Worm (Caenorhabditis elegans) whole organism, L1 larva: Measurements from ENCODE around the gene col-99.

Experiments
- aha-1 ChIP-seq: fragments of 150-350 bp; optimal IDR thresholded peaks from 2 replicates; lab custom pipeline; 2014; ENCODE audit warnings: missing biosample characterization, missing genetic modification characterization
- alr-1 ChIP-seq: fragments of 200-800 bp; sonication (Bioruptor generic); optimal IDR thresholded peaks from 2 replicates; lab custom pipeline; 2018; ENCODE audit warnings: borderline replicate concordance, mild to moderate bottlenecking, missing genetic modification characterization, missing compliant biosample characterization
- aly-2 ChIP-seq: fragments of 150-350 bp; optimal IDR thresholded peaks from 2 replicates; lab custom pipeline; 2014; ENCODE audit warnings: missing biosample characterization, missing genetic modification characterization
- blmp-1 ChIP-seq: fragments of 150-350 bp; optimal IDR thresholded peaks from 2 replicates; lab custom pipeline; 2014; ENCODE audit warnings: missing biosample characterization, missing genetic modification characterization
- ceh-63 ChIP-seq: fragments of 200-800 bp; sonication (Bioruptor generic); optimal IDR thresholded peaks from 2 replicates; lab custom pipeline; 2018; ENCODE audit warnings: mild to moderate bottlenecking, missing genetic modification characterization, missing compliant biosample characterization
- ceh-82 ChIP-seq, 3 experiments: fragments of 150-350 bp in 1 of 3; sonication (generic microtip) in 2 of 3; optimal IDR thresholded peaks; 2 replicates each; lab custom pipeline; 2014 to 2017; ENCODE audit warnings: missing biosample characterization in 3 of 3, missing genetic modification characterization in 3 of 3
- ceh-88 ChIP-seq: fragments of 200-800 bp; sonication (Bioruptor generic); IDR thresholded peaks from 2 replicates; pipeline ENCODE4 v1.3.6; 2022; ENCODE audit warnings: missing genetic modification characterization, missing compliant biosample characterization
- ces-1 ChIP-seq: fragments of 150-350 bp; optimal IDR thresholded peaks from 2 replicates; lab custom pipeline; 2014; ENCODE audit warnings: missing biosample characterization, missing genetic modification reagents, missing genetic modification characterization
- dpl-1 ChIP-seq, 3 experiments: fragments of 150-350 bp in 2 of 3; sonication (generic microtip) in 1 of 3; optimal IDR thresholded peaks; 2 replicates each; lab custom pipeline; 2014 to 2017; ENCODE audit warnings: missing biosample characterization in 3 of 3, missing genetic modification characterization in 3 of 3, missing genetic modification reagents in 3 of 3
- efl-3 ChIP-seq: fragments of 200-800 bp; sonication (Bioruptor generic); optimal IDR thresholded peaks from 2 replicates; lab custom pipeline; 2018; ENCODE audit warnings: mild to moderate bottlenecking, missing genetic modification characterization, missing compliant biosample characterization
- egl-13 ChIP-seq: sonication (generic microtip); optimal IDR thresholded peaks from 2 replicates; lab custom pipeline; 2016; ENCODE audit warnings: missing genotype, missing genetic modification reagents, missing genetic modification characterization, missing compliant biosample characterization
- elt-2 ChIP-seq: sonication (generic microtip); optimal IDR thresholded peaks from 2 replicates; lab custom pipeline; 2016; ENCODE audit warnings: missing genetic modification characterization, mild to moderate bottlenecking, inconsistent platforms, missing compliant biosample characterization, missing genetic modification reagents
- fkh-4 ChIP-seq: sonication (generic microtip); optimal IDR thresholded peaks from 2 replicates; lab custom pipeline; 2016; ENCODE audit warnings: missing compliant biosample characterization, missing genetic modification characterization, borderline replicate concordance
- fos-1 ChIP-seq: fragments of 150-350 bp; optimal IDR thresholded peaks from 2 replicates; lab custom pipeline; 2014; ENCODE audit warnings: missing biosample characterization, missing genetic modification characterization
- lin-13 ChIP-seq: fragments of 150-350 bp; optimal IDR thresholded peaks from 2 replicates; lab custom pipeline; 2014; ENCODE audit warnings: missing biosample characterization, missing genetic modification reagents, missing genetic modification characterization
- lin-14 ChIP-seq: fragments of 200-800 bp; sonication (Bioruptor generic); optimal IDR thresholded peaks from 2 replicates; lab custom pipeline; 2018; ENCODE audit warnings: mild to moderate bottlenecking, missing genetic modification characterization, moderate library complexity, missing compliant biosample characterization
- lin-15B ChIP-seq: fragments of 150-350 bp; sonication (generic microtip); optimal IDR thresholded peaks from 3 replicates; lab custom pipeline; 2014; ENCODE audit warnings: missing biosample characterization, missing genetic modification characterization
- lin-35 ChIP-seq, 2 experiments: fragments of 150-350 bp; optimal IDR thresholded peaks; 2 replicates each; lab custom pipeline; 2014; ENCODE audit warnings: missing biosample characterization in 2 of 2, missing genetic modification characterization in 2 of 2, missing genetic modification reagents in 2 of 2
- mep-1 ChIP-seq: fragments of 150-350 bp; optimal IDR thresholded peaks from 2 replicates; lab custom pipeline; 2014; ENCODE audit warnings: missing biosample characterization, missing genetic modification characterization
- nhr-12 ChIP-seq: sonication (generic microtip); optimal IDR thresholded peaks from 2 replicates; lab custom pipeline; 2017; ENCODE audit warnings: missing biosample characterization, missing genetic modification characterization
- nhr-20 ChIP-seq: sonication (generic microtip); optimal IDR thresholded peaks from 2 replicates; lab custom pipeline; 2016; ENCODE audit warnings: mild to moderate bottlenecking, missing genetic modification characterization, missing compliant biosample characterization
- nhr-237 ChIP-seq: fragments of 150-350 bp; optimal IDR thresholded peaks from 2 replicates; lab custom pipeline; 2014; ENCODE audit warnings: missing biosample characterization, missing genetic modification characterization
- nhr-71 ChIP-seq: sonication (generic microtip); optimal IDR thresholded peaks from 2 replicates; lab custom pipeline; 2016; ENCODE audit warnings: mild to moderate bottlenecking, missing genetic modification characterization, moderate library complexity, missing compliant biosample characterization
- nhr-76 ChIP-seq: sonication (generic microtip); optimal IDR thresholded peaks from 2 replicates; lab custom pipeline; 2017; ENCODE audit warnings: missing biosample characterization, missing genetic modification characterization
- nhr-84 ChIP-seq: sonication (generic microtip); optimal IDR thresholded peaks from 2 replicates; lab custom pipeline; 2017; ENCODE audit warnings: missing biosample characterization, missing genetic modification characterization
- nhr-85 ChIP-seq: sonication (generic microtip); peaks from one replicate; lab custom pipeline; 2016; ENCODE audit warnings: missing genetic modification characterization, inconsistent platforms, missing compliant biosample characterization
- nhr-90 ChIP-seq: sonication (generic microtip); optimal IDR thresholded peaks from 2 replicates; lab custom pipeline; 2016; ENCODE audit warnings: mild to moderate bottlenecking, missing genetic modification characterization, missing compliant biosample characterization; ENCODE audit not compliant: poor library complexity
- snpc-4 ChIP-seq: fragments of 150-350 bp; optimal IDR thresholded peaks from 2 replicates; lab custom pipeline; 2014; ENCODE audit warnings: missing biosample characterization, missing genetic modification characterization
- snu-23 ChIP-seq: sonication (generic microtip); optimal IDR thresholded peaks from 2 replicates; lab custom pipeline; 2016; ENCODE audit warnings: missing genetic modification characterization, missing compliant biosample characterization
- tbx-2 ChIP-seq: sonication (generic microtip); optimal IDR thresholded peaks from 2 replicates; lab custom pipeline; 2016; ENCODE audit warnings: missing genetic modification characterization, missing compliant biosample characterization
- unc-30 ChIP-seq: sonication (generic microtip); optimal IDR thresholded peaks from 2 replicates; lab custom pipeline; 2017; ENCODE audit warnings: missing biosample characterization, missing genetic modification characterization
- unc-86 ChIP-seq: sonication (generic microtip); optimal IDR thresholded peaks from 2 replicates; lab custom pipeline; 2016; ENCODE audit warnings: missing genetic modification characterization, missing compliant biosample characterization
- zip-4 ChIP-seq: fragments of 200-800 bp; sonication (Bioruptor generic); optimal IDR thresholded peaks from 2 replicates; lab custom pipeline; 2018; ENCODE audit warnings: mild to moderate bottlenecking, missing genetic modification characterization, moderate library complexity, missing compliant biosample characterization
- ztf-11 ChIP-seq, 2 experiments: sonication (generic microtip); optimal IDR thresholded peaks; 2 replicates each; lab custom pipeline; 2016 to 2017; ENCODE audit warnings: missing genetic modification characterization in 2 of 2, missing biosample characterization in 1 of 2, missing compliant biosample characterization in 1 of 2
- ztf-4 ChIP-seq: fragments of 150-350 bp; optimal IDR thresholded peaks from 2 replicates; lab custom pipeline; 2014; ENCODE audit warnings: missing biosample characterization, missing genetic modification characterization

Gene col-99

ce11 chrIV:174115-174514, 26.4 kb upstream of the col-99 start:
- TF ChIP-seq aha-1 (tag; lab: Kevin White, UChicago) (no peak), ztf-11 (tag; optimal IDR thresholded peaks at IDR 0.05; lab: Kevin White, UChicago) (peak in 1 of 2 experiments; percentile 37), blmp-1 (tag; lab: Kevin White, UChicago) (peak; percentile 36), tbx-2 (tag; lab: Kevin White, UChicago) (peak; percentile 22), nhr-85 (tag; lab: Kevin White, UChicago) (peak; percentile 60)

ce11 chrIV:172990-173389, 25.3 kb upstream of the col-99 start:
- no peak for TF ChIP-seq fos-1 (tag; lab: Kevin White, UChicago)
- TF ChIP-seq snpc-4, result no peak
- no peak for TF ChIP-seq lin-13 (GFP tag; lab: Kevin White, UChicago)
- no peak for TF ChIP-seq nhr-237 (tag; lab: Kevin White, UChicago)
- TF ChIP-seq unc-86 (tag; lab: Kevin White, UChicago), result no peak
- no peak for TF ChIP-seq tbx-2 (tag; lab: Kevin White, UChicago)
- no peak for TF ChIP-seq ztf-4 (tag; lab: Kevin White, UChicago)
- no peak for TF ChIP-seq nhr-84
- TF ChIP-seq egl-13 (tag; lab: Kevin White, UChicago), result no peak
- no peak for TF ChIP-seq ztf-11 (tag; optimal IDR thresholded peaks at IDR 0.05; lab: Kevin White, UChicago)
- no peak for TF ChIP-seq ceh-63 (GFP tag; lab: Kevin White, UChicago)
- no peak for TF ChIP-seq nhr-90 (tag; lab: Kevin White, UChicago)
- no peak for TF ChIP-seq fkh-4 (tag; lab: Kevin White, UChicago)
- TF ChIP-seq ceh-88, result no peak

DNA sequence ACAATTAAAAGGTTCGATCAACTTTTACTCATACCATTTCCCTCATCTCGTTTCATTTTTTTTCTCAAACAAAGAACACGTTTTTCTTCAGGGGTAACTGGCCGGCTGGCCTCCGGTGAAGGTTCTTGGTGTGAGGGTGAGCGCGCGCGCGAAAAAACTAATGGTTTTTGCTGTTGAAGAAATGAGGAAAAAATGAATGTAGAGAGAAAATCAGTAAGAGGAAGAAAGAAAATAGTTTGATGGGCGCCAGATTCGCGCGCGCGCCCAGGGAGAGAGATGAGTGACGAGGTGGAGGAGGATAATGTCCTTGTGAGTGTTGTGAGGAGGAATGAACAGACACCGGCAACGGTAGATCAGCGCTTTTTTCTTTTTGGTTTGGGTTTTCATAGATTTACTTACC, 23.3 kb upstream of the col-99 start:
- TF ChIP-seq alr-1, result no peak
- TF ChIP-seq efl-3, result no peak
- no peak for TF ChIP-seq ztf-11 (tag; optimal IDR thresholded peaks at IDR 0.05; lab: Kevin White, UChicago)
- peak; percentile 12 for TF ChIP-seq nhr-20 (tag; lab: Kevin White, UChicago)
- TF ChIP-seq unc-86 (tag; lab: Kevin White, UChicago), result no peak
- TF ChIP-seq lin-14 (GFP tag; lab: Kevin White, UChicago), result peak; percentile 74
- peak; percentile 31 for TF ChIP-seq mep-1
- peak in 1 of 3 experiments; percentile 10 for TF ChIP-seq ceh-82 (tag; optimal IDR thresholded peaks at IDR 0.05; lab: Kevin White, UChicago)
- TF ChIP-seq lin-35 (GFP tag; optimal IDR thresholded peaks at IDR 0.05; lab: Kevin White, UChicago), result peak in 1 of 2 experiments; percentile 40
- peak; percentile 33 for TF ChIP-seq snu-23 (GFP tag; lab: Kevin White, UChicago)
- TF ChIP-seq lin-15B, result no peak
- TF ChIP-seq blmp-1 (tag; lab: Kevin White, UChicago), result peak; percentile 89
- TF ChIP-seq dpl-1 (GFP tag; optimal IDR thresholded peaks at IDR 0.05; lab: Kevin White, UChicago), result peak in 1 of 3 experiments; percentile 38
- no peak for TF ChIP-seq unc-30 (tag; lab: Kevin White, UChicago)
- TF ChIP-seq ces-1 (GFP tag; lab: Kevin White, UChicago), result no peak
- TF ChIP-seq nhr-12 (tag; lab: Kevin White, UChicago), result no peak
- TF ChIP-seq, all 84 proteins: peak for 8

DNA sequence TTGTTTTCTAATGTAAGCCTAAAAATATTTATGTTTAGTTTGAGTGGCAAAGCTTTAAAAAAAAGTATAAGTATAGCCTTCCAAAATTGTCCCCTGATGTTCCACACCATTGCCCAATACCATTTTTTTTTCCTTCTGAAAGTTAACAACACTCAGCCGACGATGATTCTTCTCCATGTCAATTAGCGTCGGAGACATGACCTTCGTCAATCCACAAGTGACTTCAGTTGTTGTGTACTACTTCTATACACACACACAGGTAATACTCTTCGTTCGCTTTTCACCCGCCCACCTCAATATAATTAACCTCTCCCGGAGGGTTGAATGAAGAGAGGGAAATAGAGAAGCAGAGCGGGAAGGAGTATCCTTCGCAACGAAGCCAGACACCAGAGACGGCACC, 17.1 kb upstream of the col-99 start, which contains the start of gene cutl-24:
Gene cutl-24 (plus strand): TSS at position 301 of the 400 bp plus-strand sequence.
- TF ChIP-seq elt-2 (tag; lab: Kevin White, UChicago), result no peak
- no peak for TF ChIP-seq nhr-12 (tag; lab: Kevin White, UChicago)
- TF ChIP-seq nhr-76, result no peak
- no peak for TF ChIP-seq nhr-71 (tag; lab: Kevin White, UChicago)
- no peak for TF ChIP-seq nhr-237 (tag; lab: Kevin White, UChicago)
- no peak for TF ChIP-seq aly-2 (tag; lab: Kevin White, UChicago)
- no peak for TF ChIP-seq ceh-63 (GFP tag; lab: Kevin White, UChicago)
- TF ChIP-seq nhr-85 (tag; lab: Kevin White, UChicago), result peak; percentile 61
- peak; percentile 18 for TF ChIP-seq blmp-1 (tag; lab: Kevin White, UChicago)
- TF ChIP-seq zip-4 (GFP tag; lab: Kevin White, UChicago), result no peak
- TF ChIP-seq, all 84 proteins: peak for 2
